Worm (Caenorhabditis elegans): ENCODE measurements around the gene ZC443.7.

DNA sequence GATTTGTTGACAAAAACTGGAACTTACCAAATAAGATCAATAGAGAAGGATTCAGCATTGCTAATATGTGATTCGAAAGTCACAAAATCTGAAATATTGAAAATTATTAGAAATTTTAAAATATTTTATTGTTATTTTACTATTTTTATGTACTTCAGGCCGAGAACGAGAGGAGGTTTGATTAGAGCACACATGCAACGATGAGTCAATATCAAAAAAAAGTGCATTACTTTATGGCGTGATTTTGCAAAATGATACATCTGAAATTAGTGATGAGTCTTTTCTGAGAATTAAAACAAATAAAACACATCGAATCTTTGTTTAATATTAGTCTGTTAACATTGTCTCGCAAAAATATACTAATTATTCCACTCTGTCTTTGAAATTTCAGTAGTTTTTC is 38.5 kb downstream of the ZC443.7 start:
- no peak for TF ChIP-seq dao-5 (tag; optimal IDR thresholded peaks at IDR 0.05)
- TF ChIP-seq him-1 (tag; optimal IDR thresholded peaks at IDR 0.05), result no peak
